Worm (Caenorhabditis elegans) whole organism, L4 larva: ENCODE data around the gene oac-3.
A peak's percentile ranks its signal among the peaks of the same experiment; 100 is the strongest.

Source experiments
- F44E2.7 ChIP-seq: fragments of 200-800 bp; sonication (Bioruptor generic); IDR thresholded peaks from 2 replicates; pipeline ENCODE4 v2.1.2; 2022; ENCODE audit warnings: missing genetic modification characterization, missing compliant biosample characterization
- T20F7.1 ChIP-seq: fragments of 200-800 bp; sonication (Bioruptor generic); optimal IDR thresholded peaks from 2 replicates; lab custom pipeline; 2018; ENCODE audit warnings: mild to moderate bottlenecking, missing genetic modification characterization, missing compliant biosample characterization
- Y48G9A.11 ChIP-seq: fragments of 200-800 bp; sonication (Bioruptor generic); IDR thresholded peaks from 2 replicates; pipeline ENCODE4 v1.3.6; 2022; ENCODE audit warnings: missing genetic modification reagents, missing genetic modification characterization, missing compliant biosample characterization
- Y75B8A.6 ChIP-seq: fragments of 200-800 bp; sonication (Bioruptor generic); IDR thresholded peaks from 2 replicates; pipeline ENCODE4 v1.3.6; 2022; ENCODE audit warnings: missing genetic modification reagents, missing genetic modification characterization, missing compliant biosample characterization
- aha-1 ChIP-seq: fragments of 150-350 bp; peaks from one replicate; lab custom pipeline; 2014; ENCODE audit warnings: missing biosample characterization, missing genetic modification characterization
- ceh-20 ChIP-seq: fragments of 200-800 bp; sonication (Bioruptor generic); IDR thresholded peaks from 2 replicates; pipeline ENCODE4 v1.3.6; 2022; ENCODE audit warnings: missing genetic modification reagents, missing genetic modification characterization, missing compliant biosample characterization
- ctbp-1 ChIP-seq: fragments of 200-800 bp; sonication (Bioruptor generic); IDR thresholded peaks from 2 replicates; pipeline ENCODE4 v1.3.6; 2022; ENCODE audit warnings: missing genetic modification reagents, missing genetic modification characterization, missing compliant biosample characterization
- daf-16 ChIP-seq, 3 experiments: sonication (generic microtip); optimal IDR thresholded peaks; 2 replicates each; lab custom pipeline; 2016 to 2017; ENCODE audit warnings: missing genetic modification characterization in 3 of 3, missing genetic modification reagents in 3 of 3, mild to moderate bottlenecking in 2 of 3, missing compliant biosample characterization in 2 of 3, missing biosample characterization in 1 of 3, moderate library complexity in 1 of 3
- dmd-6 ChIP-seq: fragments of 200-800 bp; sonication (Bioruptor generic); IDR thresholded peaks from 2 replicates; pipeline ENCODE4 v1.3.6; 2022; ENCODE audit warnings: missing genetic modification reagents, missing genetic modification characterization, missing compliant biosample characterization
- dmd-9 ChIP-seq: fragments of 200-800 bp; sonication (Bioruptor generic); IDR thresholded peaks from 2 replicates; pipeline ENCODE4 v1.3.6; 2022; ENCODE audit warnings: missing genetic modification reagents, missing genetic modification characterization, missing compliant biosample characterization
- dve-1 ChIP-seq: sonication (generic microtip); optimal IDR thresholded peaks from 2 replicates; lab custom pipeline; 2017; ENCODE audit warnings: antibody characterized with exemption, mild to moderate bottlenecking, missing genetic modification characterization, missing compliant biosample characterization; ENCODE audit not compliant: insufficient read depth
- hlh-11 ChIP-seq: fragments of 200-800 bp; sonication (Bioruptor generic); optimal IDR thresholded peaks from 2 replicates; lab custom pipeline; 2018; ENCODE audit warnings: mild to moderate bottlenecking, missing genetic modification characterization, missing compliant biosample characterization
- hlh-30 ChIP-seq: sonication (generic microtip); optimal IDR thresholded peaks from 2 replicates; lab custom pipeline; 2017; ENCODE audit warnings: antibody characterized with exemption, mild to moderate bottlenecking, missing genetic modification characterization, missing compliant biosample characterization; ENCODE audit not compliant: insufficient read depth
- hmg-1.1 ChIP-seq: fragments of 200-800 bp; sonication (Bioruptor generic); IDR thresholded peaks from 2 replicates; pipeline ENCODE4 v1.3.6; 2022; ENCODE audit warnings: missing genetic modification reagents, missing genetic modification characterization, missing compliant biosample characterization
- jun-1 ChIP-seq: fragments of 150-350 bp; optimal IDR thresholded peaks from 2 replicates; lab custom pipeline; 2014; ENCODE audit warnings: missing biosample characterization, missing genetic modification reagents, missing genetic modification characterization
- lin-29 ChIP-seq: fragments of 200-800 bp; sonication (Bioruptor generic); IDR thresholded peaks from 2 replicates; pipeline ENCODE4 v1.3.6; 2022; ENCODE audit warnings: missing genetic modification reagents, missing genetic modification characterization, missing compliant biosample characterization
- lin-38 ChIP-seq: fragments of 200-800 bp; sonication (Bioruptor generic); IDR thresholded peaks from 2 replicates; pipeline ENCODE4 v1.3.6; 2022; ENCODE audit warnings: missing genetic modification reagents, missing genetic modification characterization, missing compliant biosample characterization
- lin-39 ChIP-seq: fragments of 150-350 bp; optimal IDR thresholded peaks from 2 replicates; lab custom pipeline; 2014; ENCODE audit warnings: missing biosample characterization, missing genetic modification reagents, missing genetic modification characterization
- lsy-2 ChIP-seq, 2 experiments: fragments of 150-350 bp in 1 of 2; sonication (generic microtip) in 1 of 2; optimal IDR thresholded peaks; 2 replicates each; lab custom pipeline; 2014 to 2017; ENCODE audit warnings: missing biosample characterization in 2 of 2, missing genetic modification characterization in 2 of 2
- madf-9 ChIP-seq: fragments of 200-800 bp; sonication (Bioruptor generic); conservative IDR thresholded peaks from 2 replicates; pipeline ENCODE4 v1.3.6; 2022; ENCODE audit warnings: missing genetic modification reagents, missing genetic modification characterization, missing compliant biosample characterization
- mdl-1 ChIP-seq, 2 experiments: fragments of 150-350 bp in 1 of 2; sonication (generic microtip) in 1 of 2; optimal IDR thresholded peaks; 2 replicates each; lab custom pipeline; 2014 to 2017; ENCODE audit warnings: missing biosample characterization in 2 of 2, missing genetic modification characterization in 2 of 2
- mep-1 ChIP-seq: fragments of 150-350 bp; sonication (generic microtip); optimal IDR thresholded peaks from 3 replicates; lab custom pipeline; 2014; ENCODE audit warnings: missing biosample characterization, missing genetic modification characterization
- mxl-3 ChIP-seq: fragments of 200-800 bp; sonication (Bioruptor generic); optimal IDR thresholded peaks from 2 replicates; lab custom pipeline; 2018; ENCODE audit warnings: mild to moderate bottlenecking, missing genetic modification characterization, missing compliant biosample characterization
- nhr-10 ChIP-seq: fragments of 150-350 bp; optimal IDR thresholded peaks from 2 replicates; lab custom pipeline; 2014; ENCODE audit warnings: missing biosample characterization, missing genetic modification characterization
- nhr-28 ChIP-seq: fragments of 150-350 bp; optimal IDR thresholded peaks from 2 replicates; lab custom pipeline; 2014; ENCODE audit warnings: missing biosample characterization, missing genetic modification characterization
- nhr-42 ChIP-seq: fragments of 200-800 bp; sonication (Bioruptor generic); IDR thresholded peaks from 2 replicates; pipeline ENCODE4 v1.3.6; 2022; ENCODE audit warnings: missing genetic modification characterization, missing compliant biosample characterization
- nhr-6 ChIP-seq: fragments of 150-350 bp; optimal IDR thresholded peaks from 2 replicates; lab custom pipeline; 2014; ENCODE audit warnings: missing biosample characterization, missing genetic modification characterization
- nhr-77 ChIP-seq: fragments of 150-350 bp; optimal IDR thresholded peaks from 2 replicates; lab custom pipeline; 2014; ENCODE audit warnings: missing biosample characterization, missing genetic modification characterization
- php-3 ChIP-seq: fragments of 200-800 bp; sonication (Bioruptor generic); IDR thresholded peaks from 2 replicates; pipeline ENCODE4 v1.3.6; 2022; ENCODE audit warnings: missing genetic modification reagents, missing genetic modification characterization, missing compliant biosample characterization
- pqm-1 ChIP-seq: sonication (generic microtip); optimal IDR thresholded peaks from 2 replicates; lab custom pipeline; 2017; ENCODE audit warnings: missing biosample characterization, missing genetic modification characterization
- set-16 ChIP-seq: fragments of 200-800 bp; sonication (Bioruptor generic); IDR thresholded peaks from 2 replicates; pipeline ENCODE4 v1.3.6; 2022; ENCODE audit warnings: missing genetic modification reagents, missing genetic modification characterization, missing compliant biosample characterization
- skn-1 ChIP-seq: fragments of 150-350 bp; optimal IDR thresholded peaks from 2 replicates; lab custom pipeline; 2014; ENCODE audit warnings: missing biosample characterization, missing genetic modification characterization
- snpc-1.2 ChIP-seq: fragments of 200-800 bp; sonication (Bioruptor generic); IDR thresholded peaks from 2 replicates; pipeline ENCODE4 v1.3.6; 2022; ENCODE audit warnings: missing genetic modification reagents, missing genetic modification characterization, missing compliant biosample characterization
- snpc-4 ChIP-seq: fragments of 150-350 bp; optimal IDR thresholded peaks from 2 replicates; lab custom pipeline; 2014; ENCODE audit warnings: missing biosample characterization, missing genetic modification characterization
- tra-1 ChIP-seq: fragments of 200-800 bp; sonication (Bioruptor generic); IDR thresholded peaks from 2 replicates; pipeline ENCODE4 v1.3.6; 2022; ENCODE audit warnings: missing genetic modification reagents, missing genetic modification characterization, missing compliant biosample characterization
- unc-39 ChIP-seq: sonication (generic microtip); optimal IDR thresholded peaks from 2 replicates; lab custom pipeline; 2017; ENCODE audit warnings: missing biosample characterization, missing genetic modification characterization
- unc-62 ChIP-seq, 3 experiments: fragments of 150-350 bp in 1 of 3; sonication (generic microtip); optimal IDR thresholded peaks in 2 of 3; peaks in 1 of 3; 1 replicate in 1 of 3; 2 replicates in 2 of 3; lab custom pipeline; 2014 to 2017; ENCODE audit warnings: missing biosample characterization in 3 of 3, missing genetic modification characterization in 3 of 3, missing genetic modification reagents in 3 of 3, missing genotype in 1 of 3
- vab-7 ChIP-seq: fragments of 200-800 bp; sonication (Bioruptor generic); IDR thresholded peaks from 2 replicates; pipeline ENCODE4 v1.3.6; 2022; ENCODE audit warnings: missing genetic modification reagents, missing genetic modification characterization, missing compliant biosample characterization
- zfp-2 ChIP-seq: sonication (generic microtip); optimal IDR thresholded peaks from 2 replicates; lab custom pipeline; 2016; ENCODE audit warnings: mild to moderate bottlenecking, missing genetic modification characterization, missing compliant biosample characterization
- zfp-3 ChIP-seq: fragments of 200-800 bp; sonication (Bioruptor generic); conservative IDR thresholded peaks from 2 replicates; pipeline ENCODE4 v1.3.6; 2022; ENCODE audit warnings: missing genetic modification reagents, missing genetic modification characterization, missing compliant biosample characterization
- zip-11 ChIP-seq: fragments of 200-800 bp; sonication (Bioruptor generic); IDR thresholded peaks from 2 replicates; pipeline ENCODE4 v1.3.6; 2022; ENCODE audit warnings: missing genetic modification characterization, missing compliant biosample characterization
- ztf-7 ChIP-seq: fragments of 150-350 bp; optimal IDR thresholded peaks from 2 replicates; lab custom pipeline; 2014; ENCODE audit warnings: missing biosample characterization, missing genetic modification characterization

Gene oac-3

ce11 chrV:13878226-13878625, 21.1 kb upstream of the oac-3 start (continued):
- TF ChIP-seq ceh-20 (GFP tag; lab: Robert Waterston, UW) = peak; percentile 12; the same call in 1 of the 2 replicates
- peak; percentile 29 for TF ChIP-seq nhr-10 (tag; lab: Kevin White, UChicago)
- TF ChIP-seq daf-16 (GFP tag; optimal IDR thresholded peaks at IDR 0.05; lab: Kevin White, UChicago) = no peak
- peak; percentile 91 for TF ChIP-seq daf-16 (tag; optimal IDR thresholded peaks at IDR 0.05; lab: Kevin White, UChicago)
- peak in 1 of 2 experiments; percentile 98 for TF ChIP-seq unc-62 (GFP tag; optimal IDR thresholded peaks at IDR 0.05 in 1 of 2; lab: Kevin White, UChicago)
- no peak for TF ChIP-seq unc-62 (tag; optimal IDR thresholded peaks at IDR 0.05; lab: Kevin White, UChicago)
- TF ChIP-seq pqm-1 (tag; lab: Kevin White, UChicago) = peak; percentile 61
- peak; percentile 65 for TF ChIP-seq nhr-77
- peak; percentile 53 for TF ChIP-seq mxl-3 (GFP tag; lab: Kevin White, UChicago)
- no peak for TF ChIP-seq lin-38 (GFP tag; lab: Robert Waterston, UW)

- TF ChIP-seq unc-62 (GFP tag; optimal IDR thresholded peaks at IDR 0.05 in 1 of 2; lab: Kevin White, UChicago) (peak in 1 of 2 experiments; percentile 39), unc-62 (tag; optimal IDR thresholded peaks at IDR 0.05; lab: Kevin White, UChicago) (no peak), Y75B8A.6 (no peak), vab-7 (GFP tag; lab: Robert Waterston, UW) (no peak), dve-1 (tag; lab: Kevin White, UChicago) (peak; percentile 49), mep-1 (tag; lab: Kevin White, UChicago) (no peak), php-3 (GFP tag; lab: Robert Waterston, UW) (peak; percentile 62; the same call in 1 of the 2 replicates), hmg-1.1 (no peak), zip-11 (GFP tag; lab: Robert Waterston, UW) (no peak), set-16 (no peak), aha-1 (tag; lab: Kevin White, UChicago) (peak; percentile 31), dmd-6 (GFP tag; lab: Robert Waterston, UW) (peak; percentile 81), pqm-1 (tag; lab: Kevin White, UChicago) (peak; percentile 70), zfp-3 (no peak), T20F7.1 (no peak), hlh-30 (tag; lab: Kevin White, UChicago) (no peak), mdl-1 (tag; optimal IDR thresholded peaks at IDR 0.05; lab: Kevin White, UChicago) (no peak), jun-1 (tag; lab: Kevin White, UChicago) (no peak), ztf-7 (tag; lab: Kevin White, UChicago) (no peak), nhr-77 (peak; percentile 5), dmd-9 (GFP tag; lab: Robert Waterston, UW) (no peak), madf-9 (GFP tag; lab: Robert Waterston, UW) (no peak), Y48G9A.11 (GFP tag; lab: Robert Waterston, UW) (no peak), nhr-28 (peak; percentile 63), tra-1 (GFP tag; lab: Robert Waterston, UW) (0 out of 2 replicates have a peak, but pooled peaks have one; percentile 25), lsy-2 (tag; optimal IDR thresholded peaks at IDR 0.05; lab: Kevin White, UChicago) (no peak), ctbp-1 (no peak), daf-16 (GFP tag; optimal IDR thresholded peaks at IDR 0.05; lab: Kevin White, UChicago) (no peak), daf-16 (tag; optimal IDR thresholded peaks at IDR 0.05; lab: Kevin White, UChicago) (peak; percentile 79), nhr-6 (tag; lab: Kevin White, UChicago) (peak; percentile 31), skn-1 (no peak), snpc-4 (tag; lab: Kevin White, UChicago) (no peak), nhr-42 (GFP tag; lab: Robert Waterston, UW) (no peak), zfp-2 (tag; lab: Kevin White, UChicago) (no peak), snpc-1.2 (GFP tag; lab: Robert Waterston, UW) (no peak), lin-39 (no peak), lin-29 (GFP tag; lab: Robert Waterston, UW) (no peak), unc-39 (tag; lab: Kevin White, UChicago) (no peak), hlh-11 (peak; percentile 55), F44E2.7 (GFP tag; lab: Robert Waterston, UW) (no peak)
Observed at ce11 chrV:13879241-13879640, 20.1 kb upstream of the oac-3 start, which contains the start of gene lbp-7. lbp-7 (plus strand) TSS chrV:13879552.
